Fruit fly (Drosophila melanogaster): ENCODE measurements around the gene Or9a.

Gene Or9a

dm6 chrX:10472614-10473248 lies 13.3 kb upstream of the Or9a start:
- TF ChIP-seq Myc (optimal IDR thresholded peaks at IDR 0.05) (no peak), psq (optimal IDR thresholded peaks at IDR 0.05) (no peak), ttk (optimal IDR thresholded peaks at IDR 0.05) (no peak), h (optimal IDR thresholded peaks at IDR 0.05) (no peak), Sin3A (optimal IDR thresholded peaks at IDR 0.05) (no peak), insv (optimal IDR thresholded peaks at IDR 0.05) (no peak)

dm6 chrX:10464531-10464930 lies 5.1 kb upstream of the Or9a start:
- TF ChIP-seq ttk (optimal IDR thresholded peaks at IDR 0.05) = no peak
- TF ChIP-seq Sin3A (optimal IDR thresholded peaks at IDR 0.05) = no peak
- no peak for TF ChIP-seq psq (optimal IDR thresholded peaks at IDR 0.05)
- TF ChIP-seq insv (optimal IDR thresholded peaks at IDR 0.05) = no peak
- no peak for TF ChIP-seq h (optimal IDR thresholded peaks at IDR 0.05)
- TF ChIP-seq Myc (optimal IDR thresholded peaks at IDR 0.05) = no peak

- TF ChIP-seq Myc (optimal IDR thresholded peaks at IDR 0.05) (no peak), Sin3A (optimal IDR thresholded peaks at IDR 0.05) (no peak), insv (optimal IDR thresholded peaks at IDR 0.05) (no peak), h (optimal IDR thresholded peaks at IDR 0.05) (no peak), psq (optimal IDR thresholded peaks at IDR 0.05) (no peak), ttk (optimal IDR thresholded peaks at IDR 0.05) (no peak)
Observed at dm6 chrX:10463056-10463710, 3.7 kb upstream of the Or9a start.

dm6 chrX:10461938-10462337 lies 2.5 kb upstream of the Or9a start:
- TF ChIP-seq Myc (optimal IDR thresholded peaks at IDR 0.05) (no peak), psq (optimal IDR thresholded peaks at IDR 0.05) (no peak), Sin3A (optimal IDR thresholded peaks at IDR 0.05) (no peak), h (optimal IDR thresholded peaks at IDR 0.05) (no peak), ttk (optimal IDR thresholded peaks at IDR 0.05) (no peak), insv (optimal IDR thresholded peaks at IDR 0.05) (no peak)

dm6 chrX:10460506-10461114 lies 1.1 kb upstream of the Or9a start, which contains the start of gene Neb-cGP:
Gene Neb-cGP, plus strand, starts transcription at chrX:10460736.
- no peak for TF ChIP-seq h (optimal IDR thresholded peaks at IDR 0.05)
- TF ChIP-seq ttk (optimal IDR thresholded peaks at IDR 0.05) = no peak
- no peak for TF ChIP-seq insv (optimal IDR thresholded peaks at IDR 0.05)
- TF ChIP-seq Sin3A (optimal IDR thresholded peaks at IDR 0.05) = no peak
- no peak for TF ChIP-seq psq (optimal IDR thresholded peaks at IDR 0.05)
- no peak for TF ChIP-seq Myc (optimal IDR thresholded peaks at IDR 0.05)

- no peak for TF ChIP-seq Sin3A (optimal IDR thresholded peaks at IDR 0.05)
- no peak for TF ChIP-seq ttk (optimal IDR thresholded peaks at IDR 0.05)
- no peak for TF ChIP-seq psq (optimal IDR thresholded peaks at IDR 0.05)
- no peak for TF ChIP-seq Myc (optimal IDR thresholded peaks at IDR 0.05)
- no peak for TF ChIP-seq h (optimal IDR thresholded peaks at IDR 0.05)
- no peak for TF ChIP-seq insv (optimal IDR thresholded peaks at IDR 0.05)
Observed at dm6 chrX:10454795-10455194, 4.7 kb downstream of the Or9a start, which contains the start of gene CG32683. Gene CG32683, minus strand, starts transcription at chrX:10454895.

dm6 chrX:10432712-10433111 lies 26.8 kb downstream of the Or9a start, which contains the start of gene CG12640:
Gene CG12640, minus strand, starts transcription at chrX:10432812.
- no peak for TF ChIP-seq h (optimal IDR thresholded peaks at IDR 0.05)
- no peak for TF ChIP-seq ttk (optimal IDR thresholded peaks at IDR 0.05)
- no peak for TF ChIP-seq Myc (optimal IDR thresholded peaks at IDR 0.05)
- TF ChIP-seq psq (optimal IDR thresholded peaks at IDR 0.05) = no peak
- TF ChIP-seq Sin3A (optimal IDR thresholded peaks at IDR 0.05) = no peak
- TF ChIP-seq insv (optimal IDR thresholded peaks at IDR 0.05) = no peak

- no peak for TF ChIP-seq Myc (optimal IDR thresholded peaks at IDR 0.05)
- TF ChIP-seq ttk (optimal IDR thresholded peaks at IDR 0.05) = no peak
Observed at dm6 chrX:10417129-10417528, 42.3 kb downstream of the Or9a start, which contains the start of gene RabX2. Gene RabX2, plus strand, starts transcription at chrX:10417429.
